Worm (Caenorhabditis elegans) whole organism, L1 larva: ENCODE data around the gene fbxa-137.

Experiments
- nhr-28 ChIP-seq: fragments of 150-350 bp; optimal IDR thresholded peaks from 2 replicates; lab custom pipeline; 2014; ENCODE audit warnings: missing biosample characterization, missing genetic modification characterization
- sox-4 ChIP-seq: sonication (generic microtip); optimal IDR thresholded peaks from 2 replicates; lab custom pipeline; 2016; ENCODE audit warnings: missing genetic modification characterization, missing compliant biosample characterization
- zip-4 ChIP-seq: fragments of 200-800 bp; sonication (Bioruptor generic); optimal IDR thresholded peaks from 2 replicates; lab custom pipeline; 2018; ENCODE audit warnings: mild to moderate bottlenecking, missing genetic modification characterization, moderate library complexity, missing compliant biosample characterization

- TF ChIP-seq sox-4 (tag; lab: Kevin White, UChicago) (no peak), nhr-28 (no peak), zip-4 (no peak)
These were observed 29.3 kb upstream of the fbxa-137 start, which contains the start of gene cyp-33C6 for ce11 chrV:2249310-2249709.
